Fruit fly (Drosophila melanogaster) whole organism, prepupa: ENCODE data around the gene CG6712.

ENCODE experiments used
- Blimp-1 ChIP-seq: fragments of 200-800 bp; sonication (Bioruptor generic); optimal IDR thresholded peaks from 3 replicates; lab custom pipeline; 2017; ENCODE audit warnings: missing biosample characterization, missing genetic modification characterization, mild to moderate bottlenecking, moderate library complexity, missing genetic modification reagents
- CG10631 ChIP-seq: fragments of 200-800 bp; sonication (Bioruptor generic); optimal IDR thresholded peaks from 2 replicates; lab custom pipeline; 2016; ENCODE audit warnings: missing biosample characterization, missing genetic modification characterization
- CG10669 ChIP-seq: fragments of 200-800 bp; sonication (Bioruptor generic); optimal IDR thresholded peaks from 3 replicates; lab custom pipeline; 2018; ENCODE audit warnings: missing biosample characterization, mild to moderate bottlenecking, missing genetic modification characterization, moderate library complexity
- CG11294 ChIP-seq: fragments of 200-800 bp; sonication (Bioruptor generic); IDR thresholded peaks from 2 replicates; pipeline ENCODE4 v1.3.6; 2022; ENCODE audit warnings: missing biosample characterization, missing genetic modification characterization
- CG11902 ChIP-seq: fragments of 200-800 bp; sonication (Bioruptor generic); optimal IDR thresholded peaks from 3 replicates; lab custom pipeline; 2016; ENCODE audit warnings: missing biosample characterization, missing genetic modification characterization
- CG15336 ChIP-seq: fragments of 200-800 bp; sonication (Bioruptor generic); IDR thresholded peaks from 2 replicates; pipeline ENCODE4 v1.3.6; 2022; ENCODE audit warnings: missing biosample characterization, missing genetic modification characterization
- CG1621 ChIP-seq: fragments of 200-800 bp; sonication (Bioruptor generic); optimal IDR thresholded peaks from 3 replicates; lab custom pipeline; 2018; ENCODE audit warnings: missing biosample characterization, mild to moderate bottlenecking, missing genetic modification characterization
- CG16779 ChIP-seq: fragments of 200-800 bp; sonication (Bioruptor generic); optimal IDR thresholded peaks from 3 replicates; lab custom pipeline; 2017; ENCODE audit warnings: missing biosample characterization, mild to moderate bottlenecking, missing genetic modification characterization
- CG3032 ChIP-seq: fragments of 200-800 bp; optimal IDR thresholded peaks from 2 replicates; lab custom pipeline; 2019; ENCODE audit warnings: missing biosample characterization, mild to moderate bottlenecking, missing genetic modification characterization, moderate library complexity
- CG32006 ChIP-seq: fragments of 200-800 bp; sonication (Bioruptor generic); optimal IDR thresholded peaks from 3 replicates; lab custom pipeline; 2017; ENCODE audit warnings: missing biosample characterization, mild to moderate bottlenecking, missing genetic modification characterization
- CG3919 ChIP-seq: fragments of 200-800 bp; sonication (Bioruptor generic); optimal IDR thresholded peaks from 3 replicates; lab custom pipeline; 2016; ENCODE audit warnings: missing biosample characterization, missing genetic modification characterization
- CG6163 ChIP-seq: fragments of 200-800 bp; sonication (Bioruptor generic); IDR thresholded peaks from 3 replicates; pipeline ENCODE4 v1.3.6; 2022; ENCODE audit warnings: missing biosample characterization, missing genetic modification characterization
- CG6276 ChIP-seq: fragments of 200-800 bp; sonication (Bioruptor generic); optimal IDR thresholded peaks from 2 replicates; lab custom pipeline; 2017; ENCODE audit warnings: missing biosample characterization, mild to moderate bottlenecking, missing genetic modification characterization
- CG6792 ChIP-seq: fragments of 200-800 bp; sonication (Bioruptor generic); optimal IDR thresholded peaks from 3 replicates; lab custom pipeline; 2016; ENCODE audit warnings: missing biosample characterization, missing genetic modification characterization
- CG6808 ChIP-seq: fragments of 200-800 bp; sonication (Bioruptor generic); optimal IDR thresholded peaks from 3 replicates; lab custom pipeline; 2017; ENCODE audit warnings: missing biosample characterization, missing genetic modification characterization, mild to moderate bottlenecking, moderate library complexity, missing genetic modification reagents
- CG6854 ChIP-seq: fragments of 200-800 bp; sonication (Bioruptor generic); optimal IDR thresholded peaks from 2 replicates; lab custom pipeline; 2017; ENCODE audit warnings: missing biosample characterization, mild to moderate bottlenecking, missing genetic modification characterization
- CG7368 ChIP-seq: fragments of 200-800 bp; sonication (Bioruptor generic); optimal IDR thresholded peaks from 3 replicates; lab custom pipeline; 2016; ENCODE audit warnings: missing biosample characterization, missing genetic modification characterization
- CG8119 ChIP-seq: fragments of 200-800 bp; sonication (Bioruptor generic); IDR thresholded peaks from 3 replicates; pipeline ENCODE4 v1.3.6; 2022; ENCODE audit warnings: missing biosample characterization, missing genetic modification characterization
- CG8319 ChIP-seq: fragments of 200-800 bp; sonication (Bioruptor generic); optimal IDR thresholded peaks from 3 replicates; lab custom pipeline; 2016; ENCODE audit warnings: missing biosample characterization, missing genetic modification characterization
- CG8632 ChIP-seq: fragments of 200-800 bp; sonication (Bioruptor generic); optimal IDR thresholded peaks from 3 replicates; lab custom pipeline; 2016; ENCODE audit warnings: missing biosample characterization, missing genetic modification characterization
- Eip75B ChIP-seq: fragments of 200-800 bp; sonication (Bioruptor generic); optimal IDR thresholded peaks from 3 replicates; lab custom pipeline; 2016; ENCODE audit warnings: missing biosample characterization, missing genetic modification characterization
- Eip78C ChIP-seq: fragments of 200-800 bp; sonication (Bioruptor generic); peaks from one replicate; lab custom pipeline; 2016; ENCODE audit warnings: missing biosample characterization, missing genetic modification characterization
- Eip93F ChIP-seq: fragments of 200-800 bp; sonication (Bioruptor generic); optimal IDR thresholded peaks from 2 replicates; lab custom pipeline; 2016; ENCODE audit warnings: missing biosample characterization, mild to moderate bottlenecking, missing genetic modification characterization
- Ets21C ChIP-seq: fragments of 200-800 bp; sonication (Bioruptor generic); optimal IDR thresholded peaks from 3 replicates; lab custom pipeline; 2016; ENCODE audit warnings: missing biosample characterization, missing genetic modification characterization
- Ets96B ChIP-seq: fragments of 200-800 bp; optimal IDR thresholded peaks from 2 replicates; lab custom pipeline; 2019; ENCODE audit warnings: missing biosample characterization, mild to moderate bottlenecking, missing genetic modification characterization, moderate library complexity
- Hr38 ChIP-seq: sonication (Bioruptor generic); optimal IDR thresholded peaks from 2 replicates; lab custom pipeline; 2016; ENCODE audit warnings: missing biosample characterization, missing genetic modification characterization
- Hr39 ChIP-seq: fragments of 200-800 bp; sonication (Bioruptor generic); optimal IDR thresholded peaks from 2 replicates; lab custom pipeline; 2016; ENCODE audit warnings: missing biosample characterization, missing genetic modification characterization
- Hr4 ChIP-seq: fragments of 200-800 bp; sonication (Bioruptor generic); optimal IDR thresholded peaks from 3 replicates; lab custom pipeline; 2016; ENCODE audit warnings: missing biosample characterization, missing genetic modification characterization
- Lpt ChIP-seq: fragments of 200-800 bp; sonication (Bioruptor generic); optimal IDR thresholded peaks from 3 replicates; lab custom pipeline; 2016; ENCODE audit warnings: missing biosample characterization, missing genetic modification characterization
- Met ChIP-seq: fragments of 200-800 bp; sonication (Bioruptor generic); optimal IDR thresholded peaks from 3 replicates; lab custom pipeline; 2016; ENCODE audit warnings: missing biosample characterization, missing genetic modification characterization
- Smox ChIP-seq: fragments of 200-800 bp; sonication (Bioruptor generic); optimal IDR thresholded peaks from 3 replicates; lab custom pipeline; 2016; ENCODE audit warnings: missing biosample characterization, missing genetic modification characterization
- Sox102F ChIP-seq: fragments of 200-800 bp; sonication (Bioruptor generic); optimal IDR thresholded peaks from 2 replicates; lab custom pipeline; 2016; ENCODE audit warnings: missing biosample characterization, mild to moderate bottlenecking, missing genetic modification characterization
- Sox14 ChIP-seq: fragments of 200-800 bp; sonication (Bioruptor generic); optimal IDR thresholded peaks from 3 replicates; lab custom pipeline; 2016; ENCODE audit warnings: missing biosample characterization, missing genetic modification characterization
- Sox15 ChIP-seq: fragments of 200-800 bp; sonication (Bioruptor generic); optimal IDR thresholded peaks from 3 replicates; lab custom pipeline; 2016; ENCODE audit warnings: missing biosample characterization, missing genetic modification characterization
- acj6 ChIP-seq: fragments of 200-800 bp; sonication (Bioruptor generic); optimal IDR thresholded peaks from 3 replicates; lab custom pipeline; 2016; ENCODE audit warnings: missing biosample characterization, missing genetic modification characterization
- cyc ChIP-seq: fragments of 200-800 bp; sonication (Bioruptor generic); optimal IDR thresholded peaks from 3 replicates; lab custom pipeline; 2016; ENCODE audit warnings: missing biosample characterization, missing genetic modification characterization
- dac ChIP-seq: fragments of 200-800 bp; sonication (Bioruptor generic); optimal IDR thresholded peaks from 2 replicates; lab custom pipeline; 2017; ENCODE audit warnings: missing biosample characterization, mild to moderate bottlenecking, missing genetic modification characterization
- esn ChIP-seq: fragments of 200-800 bp; sonication (Bioruptor generic); optimal IDR thresholded peaks from 2 replicates; lab custom pipeline; 2016; ENCODE audit warnings: missing biosample characterization, mild to moderate bottlenecking, missing genetic modification characterization, moderate library complexity
- fd85E ChIP-seq: fragments of 200-800 bp; sonication (Bioruptor generic); optimal IDR thresholded peaks from 3 replicates; lab custom pipeline; 2016; ENCODE audit warnings: missing biosample characterization, missing genetic modification characterization
- fkh ChIP-seq: fragments of 200-800 bp; sonication (Bioruptor generic); optimal IDR thresholded peaks from 3 replicates; lab custom pipeline; 2017; ENCODE audit warnings: missing biosample characterization, mild to moderate bottlenecking, missing genetic modification characterization, moderate library complexity
- lz ChIP-seq: fragments of 200-800 bp; sonication (Bioruptor generic); optimal IDR thresholded peaks from 3 replicates; lab custom pipeline; 2016; ENCODE audit warnings: missing biosample characterization, missing genetic modification characterization
- net ChIP-seq: fragments of 200-800 bp; sonication (Bioruptor generic); optimal IDR thresholded peaks from 3 replicates; lab custom pipeline; 2016; ENCODE audit warnings: missing biosample characterization, missing genetic modification characterization
- pdm3 ChIP-seq: fragments of 200-800 bp; sonication (Bioruptor generic); optimal IDR thresholded peaks from 3 replicates; lab custom pipeline; 2016; ENCODE audit warnings: missing biosample characterization, missing genetic modification characterization
- salr ChIP-seq, 2 experiments: fragments of 200-800 bp; sonication (Bioruptor generic); optimal IDR thresholded peaks; 3 replicates each; lab custom pipeline; 2016 to 2018; ENCODE audit warnings: missing biosample characterization in 2 of 2, missing genetic modification characterization in 2 of 2, mild to moderate bottlenecking in 1 of 2
- spab ChIP-seq: fragments of 200-800 bp; sonication (Bioruptor generic); optimal IDR thresholded peaks from 2 replicates; lab custom pipeline; 2017; ENCODE audit warnings: missing biosample characterization, mild to moderate bottlenecking, missing genetic modification characterization, missing genetic modification reagents
- ss ChIP-seq, 2 experiments: fragments of 200-800 bp; sonication (Bioruptor generic); optimal IDR thresholded peaks; 2 replicates in 1 of 2; 3 replicates in 1 of 2; lab custom pipeline; 2017 to 2018; ENCODE audit warnings: mild to moderate bottlenecking in 2 of 2, missing biosample characterization in 2 of 2, missing genetic modification characterization in 2 of 2, moderate library complexity in 1 of 2
- svp ChIP-seq: fragments of 200-800 bp; sonication (Bioruptor generic); peaks from one replicate; lab custom pipeline; 2016; ENCODE audit warnings: missing biosample characterization, missing genetic modification characterization
- vri ChIP-seq: fragments of 200-800 bp; sonication (Bioruptor generic); optimal IDR thresholded peaks from 3 replicates; lab custom pipeline; 2016; ENCODE audit warnings: missing biosample characterization, mild to moderate bottlenecking, missing genetic modification characterization

CG6712 gene

DNA sequence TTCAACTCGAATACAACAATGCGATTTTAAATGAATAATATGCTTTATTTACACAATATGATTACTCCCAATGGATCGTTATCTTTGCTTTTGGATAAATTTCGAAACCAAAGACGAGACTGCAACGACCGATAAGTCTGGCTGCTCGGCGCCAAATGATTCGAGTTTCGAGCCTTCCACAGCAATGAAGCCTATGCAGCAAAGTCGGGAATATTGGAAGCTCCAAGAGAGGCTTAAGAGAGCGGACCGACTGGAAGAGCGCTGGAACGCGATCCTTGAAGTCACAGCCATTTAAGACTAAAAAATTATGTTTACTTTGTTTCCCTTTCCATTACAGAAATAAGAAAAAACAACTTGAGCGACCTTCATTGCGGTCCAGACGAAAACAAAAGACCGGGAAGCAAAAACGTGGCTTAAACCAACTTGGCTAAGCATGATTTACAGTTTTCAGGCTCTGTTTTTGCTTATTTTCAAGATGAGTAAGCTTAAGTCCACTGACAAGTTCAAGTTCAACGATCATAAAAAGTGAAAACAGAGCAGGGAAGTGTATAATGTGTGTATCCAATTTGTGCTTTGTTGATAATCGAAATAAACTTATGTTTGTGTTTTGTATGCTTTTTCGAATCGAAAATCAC is 29.6 kb downstream of the CG6712 start, which contains the start of gene firl (continued):
- TF ChIP-seq Blimp-1: peak; percentile 79

dm6 chr2L:12065683-12066386 is 30.5 kb downstream of the CG6712 start:
- TF ChIP-seq CG6276 (GFP tag; lab: Kevin White, UChicago) (peak; percentile 97), Eip93F (GFP tag; lab: Kevin White, UChicago) (peak; percentile 75), Sox14 (GFP tag; lab: Kevin White, UChicago) (peak; percentile 82), Eip75B (GFP tag; lab: Kevin White, UChicago) (peak; percentile 82), Ets21C (GFP tag; lab: Kevin White, UChicago) (peak; percentile 43), CG8119 (GFP tag; lab: Robert Waterston, UW) (peak; percentile 99), Blimp-1 (peak; percentile 97), CG3919 (peak; percentile 93), Hr39 (peak; percentile 41), lz (GFP tag; lab: Kevin White, UChicago) (peak; percentile 66), CG8319 (GFP tag; lab: Kevin White, UChicago) (peak; percentile 64), Lpt (GFP tag; lab: Kevin White, UChicago) (peak; percentile 97), Hr4 (peak; percentile 94), Smox (GFP tag; lab: Kevin White, UChicago) (peak; percentile 72), CG6163 (GFP tag; lab: Robert Waterston, UW) (peak; percentile 91), CG1621 (peak; percentile 67), esn (peak; percentile 87), CG16779 (tag; lab: Kevin White, UChicago) (peak; percentile 91), Sox102F (GFP tag; lab: Kevin White, UChicago) (peak; percentile 83), Eip78C (GFP tag; lab: Kevin White, UChicago) (peak; percentile 97), CG15336 (GFP tag; lab: Robert Waterston, UW) (peak; percentile 98), spab (GFP tag; lab: Kevin White, UChicago) (peak; percentile 87), Ets96B (tag; lab: Kevin White, UChicago) (peak; percentile 91), vri (GFP tag; lab: Kevin White, UChicago) (peak; percentile 10), fkh (GFP tag; lab: Kevin White, UChicago) (no peak), CG6792 (GFP tag; lab: Kevin White, UChicago) (peak; percentile 87), CG8632 (GFP tag; lab: Kevin White, UChicago) (peak; percentile 89), Met (peak; percentile 74), salr (GFP tag; optimal IDR thresholded peaks at IDR 0.05; lab: Kevin White, UChicago) (peak; percentile 55 to 98), fd85E (GFP tag; lab: Kevin White, UChicago) (peak; percentile 49), Hr38 (GFP tag; lab: Kevin White, UChicago) (no peak), CG6808 (GFP tag; lab: Kevin White, UChicago) (peak; percentile 90), dac (GFP tag; lab: Kevin White, UChicago) (peak; percentile 98), acj6 (GFP tag; lab: Kevin White, UChicago) (peak; percentile 93), Sox15 (GFP tag; lab: Kevin White, UChicago) (peak; percentile 66), pdm3 (GFP tag; lab: Kevin White, UChicago) (peak; percentile 84), CG3032 (tag; lab: Kevin White, UChicago) (peak; percentile 94), svp (GFP tag; lab: Kevin White, UChicago) (no peak), CG10669 (peak; percentile 85), CG10631 (GFP tag; lab: Kevin White, UChicago) (peak; percentile 94), CG11902 (peak; percentile 70), net (GFP tag; lab: Kevin White, UChicago) (peak; percentile 93), CG11294 (GFP tag; lab: Robert Waterston, UW) (peak; percentile 87), CG32006 (GFP tag; lab: Kevin White, UChicago) (peak; percentile 100), CG6854 (GFP tag; lab: Kevin White, UChicago) (peak; percentile 69), CG7368 (peak; percentile 84), cyc (GFP tag; lab: Kevin White, UChicago) (peak; percentile 64), ss (GFP tag; optimal IDR thresholded peaks at IDR 0.05; lab: Kevin White, UChicago) (peak; percentile 91 to 92)
